Fruit fly (Drosophila melanogaster) whole organism: ENCODE results near the gene kirre.

Source experiments
- pan ChIP-seq: fragments of >200 bp; optimal IDR thresholded peaks from 2 replicates; lab custom pipeline; 2017
- usp ChIP-seq: fragments of >200 bp; optimal IDR thresholded peaks from 2 replicates; lab custom pipeline; 2017; ENCODE audit warnings: missing biosample characterization, missing genetic modification characterization, mixed read lengths

DNA sequence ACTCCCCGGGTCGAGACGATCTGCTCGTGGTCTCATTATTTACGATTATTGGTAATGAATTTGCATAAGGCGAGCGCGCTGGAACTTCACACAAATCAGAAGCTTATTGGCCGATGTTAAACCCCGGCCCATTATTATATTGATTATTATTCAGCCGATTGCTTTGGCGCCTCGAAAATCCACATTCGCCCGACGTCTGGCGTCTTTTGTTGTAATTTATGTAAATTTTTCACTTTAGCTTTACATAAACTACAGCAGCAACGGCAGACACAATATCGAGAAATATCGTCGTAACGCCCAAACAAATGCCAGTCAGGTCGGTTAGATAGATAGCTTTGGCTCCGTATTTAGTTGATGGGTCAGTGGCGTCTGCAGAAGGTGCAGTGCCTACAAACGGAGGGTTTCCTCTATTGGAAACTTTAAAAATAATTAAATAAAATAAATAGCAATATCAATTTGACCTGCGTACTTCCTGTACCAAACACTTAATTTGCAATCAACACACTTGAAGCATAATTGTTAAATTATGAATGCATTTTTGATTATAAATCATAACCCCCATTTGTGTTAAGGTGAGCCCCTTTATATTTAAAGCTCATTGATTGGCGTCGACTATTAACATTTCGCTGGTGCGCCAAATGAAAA is 279.3 kb downstream of the kirre start:
- TF ChIP-seq pan (no peak), usp (no peak)
